Fruit fly (Drosophila melanogaster): ENCODE results near the gene GstD6.

GstD6 gene

dm6 chr3R:12350497-12350896 lies 26.4 kb upstream of the GstD6 start, which contains the start of gene CG10038 (continued):
- peak; percentile 55 for TF ChIP-seq CG10267 (tag; optimal IDR thresholded peaks at IDR 0.05)
- TF ChIP-seq CG10209 (GFP tag; optimal IDR thresholded peaks at IDR 0.05), result no peak
- TF ChIP-seq Hr78 (GFP tag; optimal IDR thresholded peaks at IDR 0.05), result no peak
- peak; percentile 80 for TF ChIP-seq CG14860 (GFP tag; IDR thresholded peaks at IDR 0.05; ENCODE audit: partially characterized antibody)
- TF ChIP-seq tup (GFP tag; optimal IDR thresholded peaks at IDR 0.05), result no peak
- TF ChIP-seq CG10959 (GFP tag; IDR thresholded peaks at IDR 0.05), result no peak
- TF ChIP-seq ERR (GFP tag; optimal IDR thresholded peaks at IDR 0.05), result no peak
- TF ChIP-seq CG10366 (GFP tag; IDR thresholded peaks at IDR 0.05), result no peak
- TF ChIP-seq PHDP (tag; optimal IDR thresholded peaks at IDR 0.05), result peak; percentile 41
- peak; percentile 36 for TF ChIP-seq Hr3 (GFP tag; optimal IDR thresholded peaks at IDR 0.05)
- TF ChIP-seq caup (GFP tag; optimal IDR thresholded peaks at IDR 0.05; ENCODE audit: severe bottlenecking), result peak; percentile 34
- TF ChIP-seq CHES-1-like (GFP tag; optimal IDR thresholded peaks at IDR 0.05), result no peak
- peak; percentile 93 for TF ChIP-seq Scr (GFP tag; IDR thresholded peaks at IDR 0.05; ENCODE audit: partially characterized antibody)
- TF ChIP-seq YL-1 (GFP tag; optimal IDR thresholded peaks at IDR 0.05), result peak; percentile 45
- TF ChIP-seq stwl (tag; optimal IDR thresholded peaks at IDR 0.05), result peak; percentile 87
- TF ChIP-seq HLH3B (GFP tag; IDR thresholded peaks at IDR 0.05), result no peak
- TF ChIP-seq Nf-YA (GFP tag; IDR thresholded peaks at IDR 0.05), result no peak
- no peak for TF ChIP-seq ems (GFP tag; optimal IDR thresholded peaks at IDR 0.05)
- TF ChIP-seq sens-2 (GFP tag; IDR thresholded peaks at IDR 0.05), result no peak
- no peak for TF ChIP-seq CG8281 (tag; optimal IDR thresholded peaks at IDR 0.05)
- TF ChIP-seq gt (GFP tag; IDR thresholded peaks at IDR 0.05), result no peak
- no peak for TF ChIP-seq corto (GFP tag; optimal IDR thresholded peaks at IDR 0.05)
- no peak for TF ChIP-seq hth (optimal IDR thresholded peaks at IDR 0.05)
- TF ChIP-seq trh (GFP tag; optimal IDR thresholded peaks at IDR 0.05), result no peak
- TF ChIP-seq dpn (GFP tag; optimal IDR thresholded peaks at IDR 0.05), result peak; percentile 29 to 58
- TF ChIP-seq sd (tag; optimal IDR thresholded peaks at IDR 0.05), result no peak
- no peak for TF ChIP-seq z (GFP tag; IDR thresholded peaks at IDR 0.05)
- no peak for TF ChIP-seq CG43689 (GFP tag; IDR thresholded peaks at IDR 0.05)
- TF ChIP-seq CG6175 (GFP tag; IDR thresholded peaks at IDR 0.05), result no peak
- TF ChIP-seq CG12155 (GFP tag; optimal IDR thresholded peaks at IDR 0.05), result peak; percentile 12
- TF ChIP-seq h (optimal IDR thresholded peaks at IDR 0.05), result no peak
- no peak for TF ChIP-seq bab2 (GFP tag; optimal IDR thresholded peaks at IDR 0.05)
- TF ChIP-seq ash1 (GFP tag; optimal IDR thresholded peaks at IDR 0.05), result no peak
- peak; percentile 30 for TF ChIP-seq ind (GFP tag; optimal IDR thresholded peaks at IDR 0.05)
- TF ChIP-seq CG15601 (tag; optimal IDR thresholded peaks at IDR 0.05), result peak; percentile 41
- no peak for TF ChIP-seq CG11398 (GFP tag; optimal IDR thresholded peaks at IDR 0.05)
- peak; percentile 93 for TF ChIP-seq Dll (GFP tag; IDR thresholded peaks at IDR 0.05; ENCODE audit: partially characterized antibody)
- TF ChIP-seq CrebB (tag; optimal IDR thresholded peaks at IDR 0.05), result no peak
- TF ChIP-seq shn (GFP tag; optimal IDR thresholded peaks at IDR 0.05), result no peak
- TF ChIP-seq Oaz (GFP tag; IDR thresholded peaks at IDR 0.05), result no peak
- TF ChIP-seq Camta (GFP tag; optimal IDR thresholded peaks at IDR 0.05), result no peak
- peak; percentile 29 for TF ChIP-seq Antp (GFP tag; optimal IDR thresholded peaks at IDR 0.05)
- TF ChIP-seq bigmax (GFP tag; optimal IDR thresholded peaks at IDR 0.05), result no peak
- TF ChIP-seq zfh1 (GFP tag; IDR thresholded peaks at IDR 0.05), result no peak
- TF ChIP-seq Dbx (GFP tag; IDR thresholded peaks at IDR 0.05), result peak; percentile 59; the same call in 2 of the 3 replicates
- no peak for TF ChIP-seq B-H2 (GFP tag; optimal IDR thresholded peaks at IDR 0.05)
- no peak for TF ChIP-seq gcm2 (GFP tag; optimal IDR thresholded peaks at IDR 0.05)
- no peak; the same call in 1 of the 2 replicates for TF ChIP-seq CG8765 (GFP tag; IDR thresholded peaks at IDR 0.05)
- no peak for TF ChIP-seq gce (GFP tag; IDR thresholded peaks at IDR 0.05)
- TF ChIP-seq Bteb2 (GFP tag; optimal IDR thresholded peaks at IDR 0.05), result no peak
- TF ChIP-seq CG7372 (GFP tag; IDR thresholded peaks at IDR 0.05), result no peak
- peak; percentile 36 for TF ChIP-seq CG13624 (GFP tag; optimal IDR thresholded peaks at IDR 0.05)
- TF ChIP-seq Chrac-16 (GFP tag; optimal IDR thresholded peaks at IDR 0.05), result peak; percentile 16
